Worm (Caenorhabditis elegans) whole organism, young adult: Measurements from ENCODE around the gene C15H11.13.

ENCODE experiments used
- F39B2.1 ChIP-seq: fragments of 200-800 bp; sonication (Bioruptor generic); IDR thresholded peaks from 2 replicates; pipeline ENCODE4 v1.3.6; 2022; ENCODE audit warnings: missing genetic modification reagents, missing genetic modification characterization, missing compliant biosample characterization
- F49E8.2 ChIP-seq: sonication (generic microtip); optimal IDR thresholded peaks from 3 replicates; lab custom pipeline; 2017; ENCODE audit warnings: missing genetic modification characterization, mild to moderate bottlenecking, missing compliant biosample characterization, antibody characterized with exemption, moderate library complexity; ENCODE audit not compliant: insufficient read depth
- ZK185.1 ChIP-seq: sonication (generic microtip); optimal IDR thresholded peaks from 2 replicates; lab custom pipeline; 2016; ENCODE audit warnings: mild to moderate bottlenecking, missing genetic modification characterization, missing compliant biosample characterization; ENCODE audit not compliant: poor library complexity, severe bottlenecking
- ama-1 ChIP-seq, 3 experiments: fragments of 150-350 bp in 1 of 3; sonication (generic microtip) in 2 of 3; optimal IDR thresholded peaks; 2 replicates each; lab custom pipeline; 2014 to 2018; ENCODE audit warnings: missing biosample characterization in 2 of 3, missing genetic modification characterization in 2 of 3, missing genetic modification reagents in 2 of 3
- bed-1 ChIP-seq: fragments of 200-800 bp; sonication (Bioruptor generic); IDR thresholded peaks from 2 replicates; pipeline ENCODE4 v1.3.6; 2022; ENCODE audit warnings: missing genetic modification reagents, missing genetic modification characterization, missing compliant biosample characterization
- efl-1 ChIP-seq: fragments of 150-350 bp; optimal IDR thresholded peaks from 2 replicates; lab custom pipeline; 2014; ENCODE audit warnings: missing biosample characterization, missing genetic modification reagents, missing genetic modification characterization
- let-526 ChIP-seq: fragments of 200-800 bp; sonication (Bioruptor generic); IDR thresholded peaks from 2 replicates; pipeline ENCODE4 v1.3.6; 2022; ENCODE audit warnings: missing genetic modification reagents, missing genetic modification characterization, missing compliant biosample characterization
- nhr-90 ChIP-seq: sonication (generic microtip); optimal IDR thresholded peaks from 2 replicates; lab custom pipeline; 2016; ENCODE audit warnings: missing genotype, mild to moderate bottlenecking, missing genetic modification characterization, missing compliant biosample characterization
- rcor-1 ChIP-seq: fragments of 200-800 bp; sonication (Bioruptor generic); IDR thresholded peaks from 2 replicates; pipeline ENCODE4 v1.3.6; 2022; ENCODE audit warnings: missing genetic modification reagents, missing genetic modification characterization, missing compliant biosample characterization
- snpc-1.3 ChIP-seq: sonication (generic microtip); optimal IDR thresholded peaks from 2 replicates; lab custom pipeline; 2017; ENCODE audit warnings: missing genetic modification characterization, mild to moderate bottlenecking, missing compliant biosample characterization, antibody characterized with exemption, moderate library complexity, missing genotype, missing genetic modification reagents; ENCODE audit not compliant: insufficient read depth
- tlf-1 ChIP-seq: fragments of 200-800 bp; sonication (Bioruptor generic); optimal IDR thresholded peaks from 2 replicates; lab custom pipeline; 2018; ENCODE audit warnings: mild to moderate bottlenecking, missing genetic modification characterization, missing compliant biosample characterization
- unc-130 ChIP-seq: sonication (generic microtip); optimal IDR thresholded peaks from 2 replicates; lab custom pipeline; 2016; ENCODE audit warnings: missing genetic modification reagents, missing genetic modification characterization, missing compliant biosample characterization
- ztf-22 ChIP-seq: fragments of 200-800 bp; sonication (Bioruptor generic); optimal IDR thresholded peaks from 2 replicates; lab custom pipeline; 2018; ENCODE audit warnings: mild to moderate bottlenecking, missing genetic modification characterization, moderate library complexity, missing compliant biosample characterization

ce11 chrV:14394743-14395142 lies at the start of gene C15H11.13:
- TF ChIP-seq ztf-22 (GFP tag; lab: Kevin White, UChicago) = no peak
- TF ChIP-seq efl-1 (GFP tag; lab: Kevin White, UChicago) = no peak
- no peak for TF ChIP-seq nhr-90 (tag; lab: Kevin White, UChicago)
- TF ChIP-seq ama-1 (optimal IDR thresholded peaks at IDR 0.05; lab: Kevin White, UChicago) = no peak
- no peak for TF ChIP-seq ama-1 (GFP tag; optimal IDR thresholded peaks at IDR 0.05; lab: Kevin White, UChicago)
- no peak for TF ChIP-seq ZK185.1 (tag; lab: Kevin White, UChicago)
- TF ChIP-seq unc-130 (GFP tag; lab: Kevin White, UChicago) = no peak
- no peak for TF ChIP-seq tlf-1
- TF ChIP-seq bed-1 (GFP tag; lab: Robert Waterston, UW) = no peak
- TF ChIP-seq F39B2.1 (GFP tag; lab: Robert Waterston, UW) = no peak
- no peak for TF ChIP-seq rcor-1 (GFP tag; lab: Robert Waterston, UW)
- TF ChIP-seq F49E8.2 (tag; lab: Kevin White, UChicago) = no peak
- no peak for TF ChIP-seq let-526 (GFP tag; lab: Robert Waterston, UW)
- no peak for TF ChIP-seq snpc-1.3
